Fruit fly (Drosophila melanogaster) whole organism, pupa: Measurements from ENCODE around the gene tacc.

ENCODE experiments used
- CG10348 ChIP-seq: fragments of 200-800 bp; sonication (Bioruptor generic); IDR thresholded peaks from 2 replicates; pipeline ENCODE4 v1.3.6; 2022; ENCODE audit warnings: missing biosample characterization, missing genetic modification characterization
- CG12605 ChIP-seq: fragments of 200-800 bp; sonication (Bioruptor generic); IDR thresholded peaks from 2 replicates; pipeline ENCODE4 v1.3.6; 2022; ENCODE audit warnings: missing biosample characterization, missing genetic modification characterization
- CG13204 ChIP-seq: fragments of 200-800 bp; sonication (Bioruptor generic); optimal IDR thresholded peaks from 2 replicates; lab custom pipeline; 2018; ENCODE audit warnings: missing biosample characterization, mild to moderate bottlenecking, missing genetic modification characterization, moderate library complexity
- CG14655 ChIP-seq: fragments of 200-800 bp; sonication (Bioruptor generic); optimal IDR thresholded peaks from 3 replicates; lab custom pipeline; 2017; ENCODE audit warnings: mild to moderate bottlenecking, missing biosample characterization, missing genetic modification reagents, missing genetic modification characterization
- CG15710 ChIP-seq: fragments of 200-800 bp; sonication (Bioruptor generic); optimal IDR thresholded peaks from 2 replicates; lab custom pipeline; 2018; ENCODE audit warnings: missing biosample characterization, mild to moderate bottlenecking, missing genetic modification characterization, moderate library complexity
- CG17806 ChIP-seq: fragments of 200-800 bp; sonication (Bioruptor generic); optimal IDR thresholded peaks from 2 replicates; lab custom pipeline; 2018; ENCODE audit warnings: missing biosample characterization, mild to moderate bottlenecking, missing genetic modification characterization, moderate library complexity
- CG32121 ChIP-seq: fragments of 200-800 bp; sonication (Bioruptor generic); IDR thresholded peaks from 2 replicates; pipeline ENCODE4 v1.3.6; 2022; ENCODE audit warnings: missing biosample characterization, missing genetic modification characterization
- CG34367 ChIP-seq: fragments of 200-800 bp; sonication (Bioruptor generic); optimal IDR thresholded peaks from 2 replicates; lab custom pipeline; 2018; ENCODE audit warnings: missing biosample characterization, mild to moderate bottlenecking, missing genetic modification characterization
- CG4496 ChIP-seq: fragments of 200-800 bp; sonication (Bioruptor generic); IDR thresholded peaks from 3 replicates; pipeline ENCODE4 v1.3.6; 2022; ENCODE audit warnings: missing biosample characterization, missing genetic modification characterization
- CG8159 ChIP-seq: fragments of 200-800 bp; sonication (Bioruptor generic); optimal IDR thresholded peaks from 3 replicates; lab custom pipeline; 2018; ENCODE audit warnings: missing biosample characterization, mild to moderate bottlenecking, missing genetic modification characterization, moderate library complexity
- CG8301 ChIP-seq: fragments of 200-800 bp; sonication (Bioruptor generic); optimal IDR thresholded peaks from 2 replicates; lab custom pipeline; 2018; ENCODE audit warnings: missing biosample characterization, mild to moderate bottlenecking, missing genetic modification characterization
- CG9948 ChIP-seq: fragments of 200-800 bp; sonication (Bioruptor generic); optimal IDR thresholded peaks from 2 replicates; lab custom pipeline; 2018; ENCODE audit warnings: missing biosample characterization, mild to moderate bottlenecking, missing genetic modification characterization, moderate library complexity
- D1 ChIP-seq: fragments of 200-800 bp; sonication (Bioruptor generic); optimal IDR thresholded peaks from 2 replicates; lab custom pipeline; 2018; ENCODE audit warnings: missing biosample characterization, mild to moderate bottlenecking, missing genetic modification characterization, moderate library complexity
- EcR ChIP-seq: fragments of 200-800 bp; sonication (Bioruptor generic); optimal IDR thresholded peaks from 3 replicates; lab custom pipeline; 2019; ENCODE audit warnings: missing biosample characterization, missing genetic modification characterization, mild to moderate bottlenecking, moderate library complexity, missing genetic modification reagents
- Ets98B ChIP-seq: fragments of 200-800 bp; sonication (Bioruptor generic); IDR thresholded peaks from 2 replicates; pipeline ENCODE4 v1.3.6; 2022; ENCODE audit warnings: missing biosample characterization, missing genetic modification characterization
- Pif1A ChIP-seq: fragments of 200-800 bp; sonication (Bioruptor generic); optimal IDR thresholded peaks from 3 replicates; lab custom pipeline; 2016; ENCODE audit warnings: missing biosample characterization, missing genetic modification characterization
- Pif1B ChIP-seq: fragments of 200-800 bp; sonication (Bioruptor generic); optimal IDR thresholded peaks from 3 replicates; lab custom pipeline; 2016; ENCODE audit warnings: missing biosample characterization, missing genetic modification characterization
- Snoo ChIP-seq: fragments of 200-800 bp; sonication (Bioruptor generic); optimal IDR thresholded peaks from 3 replicates; lab custom pipeline; 2017; ENCODE audit warnings: missing biosample characterization, mild to moderate bottlenecking, missing genetic modification characterization, inconsistent platforms
- fd96Ca ChIP-seq: fragments of 200-800 bp; sonication (Bioruptor generic); IDR thresholded peaks from 3 replicates; pipeline ENCODE4 v1.3.6; 2022; ENCODE audit warnings: missing biosample characterization, missing genetic modification characterization
- gl ChIP-seq: fragments of 200-800 bp; sonication (Bioruptor generic); optimal IDR thresholded peaks from 2 replicates; lab custom pipeline; 2018; ENCODE audit warnings: missing biosample characterization, mild to moderate bottlenecking, missing genetic modification characterization
- rn ChIP-seq: fragments of 200-800 bp; sonication (Bioruptor generic); IDR thresholded peaks from 2 replicates; pipeline ENCODE4 v1.3.6; 2022; ENCODE audit warnings: missing biosample characterization, missing genetic modification characterization

The tacc gene

dm6 chr3R:4739492-4740431, 9.1 kb downstream of the tacc start:
- TF ChIP-seq CG4496 (GFP tag; lab: Robert Waterston, UW) (no peak), CG12605 (GFP tag; lab: Robert Waterston, UW) (no peak), D1 (peak; percentile 77), CG32121 (GFP tag; lab: Robert Waterston, UW) (no peak), CG8301 (tag; lab: Kevin White, UChicago) (peak; percentile 86), CG14655 (peak; percentile 95), EcR (GFP tag; lab: Kevin White, UChicago) (peak; percentile 61), CG15710 (peak; percentile 76), CG13204 (GFP tag; lab: Kevin White, UChicago) (peak; percentile 40), Pif1B (GFP tag; lab: Kevin White, UChicago) (peak; percentile 43), CG17806 (tag; lab: Kevin White, UChicago) (peak; percentile 65), gl (no peak), Ets98B (GFP tag; lab: Robert Waterston, UW) (no peak), CG8159 (tag; lab: Kevin White, UChicago) (peak; percentile 84), CG10348 (GFP tag; lab: Robert Waterston, UW) (no peak), CG9948 (tag; lab: Kevin White, UChicago) (peak; percentile 81), rn (GFP tag; lab: Robert Waterston, UW) (no peak), fd96Ca (no peak), Pif1A (GFP tag; lab: Kevin White, UChicago) (peak; percentile 78), CG34367 (tag; lab: Kevin White, UChicago) (peak; percentile 65), Snoo (tag; lab: Kevin White, UChicago) (peak; percentile 81)

DNA sequence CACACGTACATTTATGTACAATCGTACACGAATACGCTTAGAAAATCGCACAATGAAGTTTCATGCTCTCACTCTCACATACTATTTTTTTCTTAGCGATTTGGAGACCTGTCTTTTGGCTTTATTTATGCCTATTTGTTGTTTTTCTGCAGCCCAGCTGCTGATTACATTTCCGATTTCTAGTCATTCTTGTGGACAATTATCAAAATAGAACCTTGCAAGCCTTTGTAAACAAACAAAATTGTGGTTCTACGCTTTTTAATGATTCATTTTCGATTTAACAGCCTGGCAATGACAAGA, 9.7 kb downstream of the tacc start:
- TF ChIP-seq Ets98B (GFP tag; lab: Robert Waterston, UW) = no peak
- TF ChIP-seq CG12605 (GFP tag; lab: Robert Waterston, UW) = no peak
- no peak for TF ChIP-seq Snoo (tag; lab: Kevin White, UChicago)
- TF ChIP-seq CG13204 (GFP tag; lab: Kevin White, UChicago) = no peak
- TF ChIP-seq CG10348 (GFP tag; lab: Robert Waterston, UW) = no peak

DNA sequence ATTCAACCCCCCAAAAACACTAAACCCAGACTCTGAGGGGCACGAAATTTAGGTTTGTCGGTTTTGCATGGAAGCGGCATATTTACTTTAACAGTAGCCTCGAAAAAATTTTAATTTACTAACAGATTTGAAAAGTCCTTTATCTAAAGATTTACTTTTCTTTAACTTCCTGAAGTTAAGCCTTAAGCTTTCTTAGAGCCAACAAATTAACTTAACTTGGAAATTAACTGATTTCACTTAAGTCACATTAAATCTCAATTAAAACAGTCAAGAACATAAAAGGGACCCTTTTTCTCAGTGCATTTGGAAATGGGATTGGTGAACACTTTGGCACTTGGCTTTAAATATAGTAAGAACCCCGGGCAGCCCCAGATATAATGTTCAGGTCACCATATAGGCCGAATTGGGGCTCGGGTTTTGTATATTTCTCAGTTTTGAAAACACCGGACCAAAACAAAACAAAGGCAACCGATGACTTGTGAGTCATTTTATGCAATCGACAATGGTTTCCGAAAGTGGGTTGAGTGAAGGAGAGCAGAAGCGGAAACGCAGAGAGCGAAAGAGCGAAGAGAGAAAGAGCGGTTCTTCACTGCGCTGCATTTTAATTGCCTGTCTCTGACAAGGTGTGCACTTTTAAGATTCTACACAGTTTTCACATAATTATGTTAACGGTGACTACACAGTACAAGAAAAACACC, 10.2 kb downstream of the tacc start:
- TF ChIP-seq CG34367 (tag; lab: Kevin White, UChicago) = no peak
- peak; percentile 30 for TF ChIP-seq D1
- peak; percentile 9 for TF ChIP-seq Pif1A (GFP tag; lab: Kevin White, UChicago)
- peak; percentile 13 for TF ChIP-seq CG15710
- TF ChIP-seq CG8301 (tag; lab: Kevin White, UChicago) = peak; percentile 57
- peak; percentile 14 for TF ChIP-seq CG9948 (tag; lab: Kevin White, UChicago)
- peak; percentile 46 for TF ChIP-seq CG17806 (tag; lab: Kevin White, UChicago)
- TF ChIP-seq CG8159 (tag; lab: Kevin White, UChicago) = peak; percentile 40
- TF ChIP-seq gl = no peak
- TF ChIP-seq CG14655 = peak; percentile 69
- peak; percentile 5 for TF ChIP-seq Snoo (tag; lab: Kevin White, UChicago)
- no peak for TF ChIP-seq fd96Ca
- TF ChIP-seq Ets98B (GFP tag; lab: Robert Waterston, UW) = no peak

DNA sequence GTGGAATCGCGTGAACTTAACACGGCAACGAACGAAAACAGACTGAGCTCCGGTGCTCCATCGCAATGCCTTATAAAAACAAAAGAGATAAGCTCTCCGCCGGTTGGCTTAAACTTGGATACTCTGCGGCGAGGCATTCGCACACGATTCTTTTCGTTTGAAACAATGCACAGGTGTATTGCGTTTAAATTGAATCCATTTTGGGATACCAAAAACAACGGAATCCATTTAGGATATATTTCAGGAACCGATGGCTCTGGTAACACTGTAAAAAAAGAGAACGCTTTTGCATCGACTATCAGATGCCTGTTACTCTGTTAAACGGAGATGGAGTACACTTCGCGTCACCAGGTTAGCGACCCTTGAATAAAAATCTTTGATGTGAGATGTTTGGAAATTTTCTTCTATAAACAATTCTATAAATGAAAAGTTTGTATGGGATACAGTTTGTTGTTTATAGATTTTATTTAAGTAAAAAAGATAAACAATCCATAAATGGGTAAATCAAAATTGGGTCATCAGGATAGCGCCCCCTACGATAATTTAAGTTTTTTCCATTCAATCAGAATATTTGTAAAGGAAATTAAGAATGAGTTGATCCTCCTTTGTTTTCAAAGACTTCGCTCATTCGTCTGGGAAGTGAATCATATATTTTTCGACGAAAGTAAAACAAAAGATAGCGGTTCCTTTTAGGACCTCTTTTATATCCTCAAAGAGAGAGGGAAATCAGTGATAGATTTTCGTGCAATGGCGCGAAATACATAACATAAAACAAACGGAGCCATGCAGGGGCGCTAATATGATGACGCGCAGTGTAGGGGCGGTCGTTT, 16.8 kb downstream of the tacc start, which contains the start of gene Nep2:
Gene Nep2 (minus strand): TSS at position 51 of the 830 bp plus-strand sequence.
- TF ChIP-seq CG14655 (peak; percentile 79), CG13204 (GFP tag; lab: Kevin White, UChicago) (no peak), CG9948 (tag; lab: Kevin White, UChicago) (peak; percentile 48), D1 (no peak), rn (GFP tag; lab: Robert Waterston, UW) (no peak), CG8159 (tag; lab: Kevin White, UChicago) (peak; percentile 66), Pif1A (GFP tag; lab: Kevin White, UChicago) (peak; percentile 52), EcR (GFP tag; lab: Kevin White, UChicago) (peak; percentile 7), CG15710 (peak; percentile 61), Snoo (tag; lab: Kevin White, UChicago) (peak; percentile 20), Pif1B (GFP tag; lab: Kevin White, UChicago) (peak; percentile 55), CG4496 (GFP tag; lab: Robert Waterston, UW) (peak; percentile 18; the same call in 2 of the 3 replicates), CG8301 (tag; lab: Kevin White, UChicago) (peak; percentile 53), CG17806 (tag; lab: Kevin White, UChicago) (peak; percentile 28), CG34367 (tag; lab: Kevin White, UChicago) (peak; percentile 33), gl (no peak), fd96Ca (0 out of 3 replicates have a peak, but pooled peaks have one; percentile 16)
